Worm (Caenorhabditis elegans) whole organism, L4 larva: ENCODE data around the gene grl-7.

Source experiments
- D1046.2 ChIP-seq: fragments of 200-800 bp; sonication (Bioruptor generic); IDR thresholded peaks from 2 replicates; pipeline ENCODE4 v1.3.6; 2022; ENCODE audit warnings: missing genetic modification characterization, missing compliant biosample characterization
- F44E2.7 ChIP-seq: fragments of 200-800 bp; sonication (Bioruptor generic); IDR thresholded peaks from 2 replicates; pipeline ENCODE4 v2.1.2; 2022; ENCODE audit warnings: missing genetic modification characterization, missing compliant biosample characterization
- T26A8.4 ChIP-seq: fragments of 200-800 bp; sonication (Bioruptor generic); IDR thresholded peaks from 2 replicates; pipeline ENCODE4 v1.3.6; 2022; ENCODE audit warnings: missing genetic modification characterization, missing compliant biosample characterization
- Y105C5A.15 ChIP-seq: fragments of 200-800 bp; sonication (Bioruptor generic); IDR thresholded peaks from 2 replicates; pipeline ENCODE4 v1.3.6; 2022; ENCODE audit warnings: missing genetic modification characterization, missing compliant biosample characterization
- Y48G9A.11 ChIP-seq: fragments of 200-800 bp; sonication (Bioruptor generic); IDR thresholded peaks from 2 replicates; pipeline ENCODE4 v1.3.6; 2022; ENCODE audit warnings: missing genetic modification reagents, missing genetic modification characterization, missing compliant biosample characterization
- Y75B8A.6 ChIP-seq: fragments of 200-800 bp; sonication (Bioruptor generic); IDR thresholded peaks from 2 replicates; pipeline ENCODE4 v1.3.6; 2022; ENCODE audit warnings: missing genetic modification reagents, missing genetic modification characterization, missing compliant biosample characterization
- aha-1 ChIP-seq: fragments of 150-350 bp; peaks from one replicate; lab custom pipeline; 2014; ENCODE audit warnings: missing biosample characterization, missing genetic modification characterization
- arid-1 ChIP-seq: fragments of 200-800 bp; sonication (Bioruptor generic); conservative IDR thresholded peaks from 2 replicates; pipeline ENCODE4 v1.3.6; 2022; ENCODE audit warnings: missing genetic modification reagents, missing genetic modification characterization, missing compliant biosample characterization
- ceh-28 ChIP-seq: fragments of 150-350 bp; optimal IDR thresholded peaks from 2 replicates; lab custom pipeline; 2014; ENCODE audit warnings: missing biosample characterization, missing genetic modification reagents, missing genetic modification characterization
- ceh-32 ChIP-seq: sonication (generic microtip); optimal IDR thresholded peaks from 2 replicates; lab custom pipeline; 2016; ENCODE audit warnings: mild to moderate bottlenecking, missing genetic modification characterization, missing compliant biosample characterization; ENCODE audit not compliant: poor library complexity
- ceh-44 ChIP-seq: fragments of 200-800 bp; sonication (Bioruptor generic); IDR thresholded peaks from 2 replicates; pipeline ENCODE4 v1.3.6; 2022; ENCODE audit warnings: missing genetic modification reagents, missing genetic modification characterization, missing compliant biosample characterization
- ctbp-1 ChIP-seq: fragments of 200-800 bp; sonication (Bioruptor generic); IDR thresholded peaks from 2 replicates; pipeline ENCODE4 v1.3.6; 2022; ENCODE audit warnings: missing genetic modification reagents, missing genetic modification characterization, missing compliant biosample characterization
- dmd-6 ChIP-seq: fragments of 200-800 bp; sonication (Bioruptor generic); IDR thresholded peaks from 2 replicates; pipeline ENCODE4 v1.3.6; 2022; ENCODE audit warnings: missing genetic modification reagents, missing genetic modification characterization, missing compliant biosample characterization
- dmd-8 ChIP-seq: fragments of 200-800 bp; sonication (Bioruptor generic); IDR thresholded peaks from 2 replicates; pipeline ENCODE4 v1.3.6; 2022; ENCODE audit warnings: missing genetic modification characterization, missing compliant biosample characterization
- dmd-9 ChIP-seq: fragments of 200-800 bp; sonication (Bioruptor generic); IDR thresholded peaks from 2 replicates; pipeline ENCODE4 v1.3.6; 2022; ENCODE audit warnings: missing genetic modification reagents, missing genetic modification characterization, missing compliant biosample characterization
- egl-43 ChIP-seq: fragments of 200-800 bp; sonication (Bioruptor generic); IDR thresholded peaks from 2 replicates; pipeline ENCODE4 v1.3.6; 2022; ENCODE audit warnings: missing genetic modification reagents, missing genetic modification characterization, missing compliant biosample characterization
- hmg-1.1 ChIP-seq: fragments of 200-800 bp; sonication (Bioruptor generic); IDR thresholded peaks from 2 replicates; pipeline ENCODE4 v1.3.6; 2022; ENCODE audit warnings: missing genetic modification reagents, missing genetic modification characterization, missing compliant biosample characterization
- lim-7 ChIP-seq: fragments of 200-800 bp; sonication (Bioruptor generic); IDR thresholded peaks from 2 replicates; pipeline ENCODE4 v1.3.6; 2022; ENCODE audit warnings: missing genetic modification characterization, missing compliant biosample characterization
- lin-1 ChIP-seq: fragments of 200-800 bp; sonication (Bioruptor generic); IDR thresholded peaks from 2 replicates; pipeline ENCODE4 v1.3.6; 2022; ENCODE audit warnings: missing genetic modification reagents, missing genetic modification characterization, missing compliant biosample characterization
- lin-15B ChIP-seq: fragments of 150-350 bp; sonication (generic microtip); optimal IDR thresholded peaks from 3 replicates; lab custom pipeline; 2014; ENCODE audit warnings: missing biosample characterization, missing genetic modification characterization
- lir-3 ChIP-seq: sonication (generic microtip); optimal IDR thresholded peaks from 2 replicates; lab custom pipeline; 2016; ENCODE audit warnings: mild to moderate bottlenecking, missing genetic modification characterization, missing compliant biosample characterization
- madf-5 ChIP-seq, 2 experiments: fragments of 200-800 bp; sonication (Bioruptor generic); IDR thresholded peaks; 2 replicates each; pipeline ENCODE4 v1.3.6; 2022; ENCODE audit warnings: missing compliant biosample characterization in 2 of 2, missing genetic modification characterization in 2 of 2
- madf-9 ChIP-seq: fragments of 200-800 bp; sonication (Bioruptor generic); conservative IDR thresholded peaks from 2 replicates; pipeline ENCODE4 v1.3.6; 2022; ENCODE audit warnings: missing genetic modification reagents, missing genetic modification characterization, missing compliant biosample characterization
- mxl-2 ChIP-seq: fragments of 200-800 bp; sonication (Bioruptor generic); conservative IDR thresholded peaks from 2 replicates; pipeline ENCODE4 v1.3.6; 2022; ENCODE audit warnings: missing genetic modification reagents, missing genetic modification characterization, missing compliant biosample characterization
- nhr-102 ChIP-seq: sonication (generic microtip); optimal IDR thresholded peaks from 2 replicates; lab custom pipeline; 2016; ENCODE audit warnings: mild to moderate bottlenecking, missing genetic modification characterization, moderate library complexity, missing compliant biosample characterization
- rbr-2 ChIP-seq: sonication (generic microtip); optimal IDR thresholded peaks from 2 replicates; lab custom pipeline; 2016; ENCODE audit warnings: missing genotype, missing genetic modification characterization, missing compliant biosample characterization
- skn-1 ChIP-seq: fragments of 150-350 bp; optimal IDR thresholded peaks from 2 replicates; lab custom pipeline; 2014; ENCODE audit warnings: missing biosample characterization, missing genetic modification characterization
- snpc-1.2 ChIP-seq: fragments of 200-800 bp; sonication (Bioruptor generic); IDR thresholded peaks from 2 replicates; pipeline ENCODE4 v1.3.6; 2022; ENCODE audit warnings: missing genetic modification reagents, missing genetic modification characterization, missing compliant biosample characterization
- tra-1 ChIP-seq: fragments of 200-800 bp; sonication (Bioruptor generic); IDR thresholded peaks from 2 replicates; pipeline ENCODE4 v1.3.6; 2022; ENCODE audit warnings: missing genetic modification reagents, missing genetic modification characterization, missing compliant biosample characterization
- unc-62 ChIP-seq, 3 experiments: fragments of 150-350 bp in 1 of 3; sonication (generic microtip); optimal IDR thresholded peaks in 2 of 3; peaks in 1 of 3; 1 replicate in 1 of 3; 2 replicates in 2 of 3; lab custom pipeline; 2014 to 2017; ENCODE audit warnings: missing biosample characterization in 3 of 3, missing genetic modification characterization in 3 of 3, missing genetic modification reagents in 3 of 3, missing genotype in 1 of 3
- vab-7 ChIP-seq: fragments of 200-800 bp; sonication (Bioruptor generic); IDR thresholded peaks from 2 replicates; pipeline ENCODE4 v1.3.6; 2022; ENCODE audit warnings: missing genetic modification reagents, missing genetic modification characterization, missing compliant biosample characterization
- zag-1 ChIP-seq: fragments of 150-350 bp; optimal IDR thresholded peaks from 2 replicates; lab custom pipeline; 2014; ENCODE audit warnings: missing biosample characterization, missing genetic modification characterization
- zfp-3 ChIP-seq: fragments of 200-800 bp; sonication (Bioruptor generic); conservative IDR thresholded peaks from 2 replicates; pipeline ENCODE4 v1.3.6; 2022; ENCODE audit warnings: missing genetic modification reagents, missing genetic modification characterization, missing compliant biosample characterization
- zip-11 ChIP-seq: fragments of 200-800 bp; sonication (Bioruptor generic); IDR thresholded peaks from 2 replicates; pipeline ENCODE4 v1.3.6; 2022; ENCODE audit warnings: missing genetic modification characterization, missing compliant biosample characterization

Gene grl-7

ce11 chrV:11336877-11337276 is 9.9 kb downstream of the grl-7 start:
- TF ChIP-seq madf-9 (GFP tag; lab: Robert Waterston, UW) (no peak), lin-15B (tag; lab: Kevin White, UChicago) (no peak), unc-62 (GFP tag; optimal IDR thresholded peaks at IDR 0.05 in 1 of 2; lab: Kevin White, UChicago) (peak in 1 of 2 experiments; percentile 40), unc-62 (tag; optimal IDR thresholded peaks at IDR 0.05; lab: Kevin White, UChicago) (no peak), skn-1 (tag; lab: Kevin White, UChicago) (no peak)
- TF ChIP-seq, all 104 proteins: peak for 1

- no peak for TF ChIP-seq rbr-2 (tag; lab: Kevin White, UChicago)
- TF ChIP-seq nhr-102 (tag; lab: Kevin White, UChicago) = no peak
- no peak for TF ChIP-seq zip-11 (GFP tag; lab: Robert Waterston, UW)
- no peak for TF ChIP-seq Y105C5A.15 (GFP tag; lab: Robert Waterston, UW)
Observed at ce11 chrV:11335757-11336418, 10.9 kb downstream of the grl-7 start.

- TF ChIP-seq aha-1 (tag; lab: Kevin White, UChicago) = peak; percentile 33
- TF ChIP-seq arid-1 (GFP tag; lab: Robert Waterston, UW) = no peak
Observed at ce11 chrV:11334193-11334592, 12.6 kb downstream of the grl-7 start, which contains the start of gene T02E9.6. TSS of gene T02E9.6 (minus strand) at chrV:11334293.

- TF ChIP-seq Y105C5A.15 (GFP tag; lab: Robert Waterston, UW) = peak; percentile 57; the same call in 1 of the 2 replicates
- TF ChIP-seq vab-7 = peak; percentile 82
- 0 out of 2 replicates have a peak, but pooled peaks have one; percentile 33 for TF ChIP-seq dmd-9 (GFP tag; lab: Robert Waterston, UW)
- 0 out of 2 replicates have a peak, but pooled peaks have one; percentile 57 for TF ChIP-seq zip-11 (GFP tag; lab: Robert Waterston, UW)
- TF ChIP-seq ctbp-1 (GFP tag; lab: Robert Waterston, UW) = peak; percentile 62; the same call in 1 of the 2 replicates
- peak; percentile 79 for TF ChIP-seq egl-43 (GFP tag; lab: Robert Waterston, UW)
- TF ChIP-seq lim-7 (GFP tag; lab: Robert Waterston, UW) = peak; percentile 88
- 0 out of 2 replicates have a peak, but pooled peaks have one; percentile 17 for TF ChIP-seq tra-1 (GFP tag; lab: Robert Waterston, UW)
- peak; percentile 51 for TF ChIP-seq dmd-6 (GFP tag; lab: Robert Waterston, UW)
- peak; percentile 76; the same call in 1 of the 2 replicates for TF ChIP-seq Y75B8A.6 (GFP tag; lab: Robert Waterston, UW)
- peak; percentile 85 for TF ChIP-seq arid-1 (GFP tag; lab: Robert Waterston, UW)
- peak; percentile 51; the same call in 1 of the 2 replicates for TF ChIP-seq lin-1 (GFP tag; lab: Robert Waterston, UW)
- TF ChIP-seq hmg-1.1 = 0 out of 2 replicates have a peak, but pooled peaks have one; percentile 41
- TF ChIP-seq ceh-44 (GFP tag; lab: Robert Waterston, UW) = peak; percentile 64; the same call in 1 of the 2 replicates
- 0 out of 2 replicates have a peak, but pooled peaks have one; percentile 21 for TF ChIP-seq T26A8.4
- TF ChIP-seq madf-5 (GFP tag; IDR thresholded peaks at IDR 0.05; lab: Robert Waterston, UW) = peak in 1 of 2 experiments; percentile 89; a peak in 1 of 4 replicates
- 0 out of 2 replicates have a peak, but pooled peaks have one; percentile 41 for TF ChIP-seq D1046.2
- peak; percentile 70; the same call in 1 of the 2 replicates for TF ChIP-seq dmd-8 (GFP tag; lab: Robert Waterston, UW)
- TF ChIP-seq snpc-1.2 (GFP tag; lab: Robert Waterston, UW) = peak; percentile 67
- TF ChIP-seq madf-9 (GFP tag; lab: Robert Waterston, UW) = peak; percentile 51; the same call in 1 of the 2 replicates
- peak; percentile 33; the same call in 1 of the 2 replicates for TF ChIP-seq F44E2.7 (GFP tag; lab: Robert Waterston, UW)
- peak; percentile 62; the same call in 1 of the 2 replicates for TF ChIP-seq Y48G9A.11
- TF ChIP-seq, all 104 proteins: peak for 22; not testable (repeated sequence) for 82
Observed at ce11 chrV:11331811-11332210, 15.0 kb downstream of the grl-7 start.

ce11 chrV:11329100-11329499 is 17.7 kb downstream of the grl-7 start, which contains the start of gene F47G9.6:
TSS of gene F47G9.6 (plus strand) at chrV:11329400.
- TF ChIP-seq tra-1 (GFP tag; lab: Robert Waterston, UW) (no peak), zag-1 (no peak), mxl-2 (GFP tag; lab: Robert Waterston, UW) (no peak), ceh-32 (tag; lab: Kevin White, UChicago) (no peak), lir-3 (tag; lab: Kevin White, UChicago) (no peak), ceh-28 (tag; lab: Kevin White, UChicago) (no peak), dmd-6 (GFP tag; lab: Robert Waterston, UW) (no peak), madf-5 (GFP tag; IDR thresholded peaks at IDR 0.05; lab: Robert Waterston, UW) (no peak), zfp-3 (GFP tag; lab: Robert Waterston, UW) (no peak)
